Fruit fly (Drosophila melanogaster) whole organism, embryonic: ENCODE data around the gene CG34244.

Experiments used
- ATbp ChIP-seq: fragments of 200-800 bp; sonication (Bioruptor generic); optimal IDR thresholded peaks from 2 replicates; lab custom pipeline; 2017; ENCODE audit warnings: missing biosample characterization, mild to moderate bottlenecking, missing genetic modification characterization, missing genetic modification reagents
- Bgb ChIP-seq: fragments of 200-800 bp; sonication (Bioruptor generic); IDR thresholded peaks from 2 replicates; pipeline ENCODE4 v1.3.6; 2022; ENCODE audit warnings: missing biosample characterization, missing genetic modification characterization; ENCODE audit not compliant: partially characterized antibody
- BtbVII ChIP-seq: fragments of 200-800 bp; sonication (Bioruptor generic); optimal IDR thresholded peaks from 3 replicates; lab custom pipeline; 2017; ENCODE audit warnings: missing biosample characterization, mild to moderate bottlenecking, missing genetic modification characterization
- CG10147 ChIP-seq: fragments of 200-800 bp; sonication (Bioruptor generic); optimal IDR thresholded peaks from 2 replicates; lab custom pipeline; 2019; ENCODE audit warnings: missing biosample characterization, mild to moderate bottlenecking, missing genetic modification characterization, moderate library complexity
- CG1024 ChIP-seq: fragments of 200-800 bp; sonication (Bioruptor generic); IDR thresholded peaks from 2 replicates; pipeline ENCODE4 v1.3.6; 2022; ENCODE audit warnings: missing biosample characterization, missing genetic modification characterization
- CG10431 ChIP-seq: fragments of 200-800 bp; sonication (Bioruptor generic); optimal IDR thresholded peaks from 3 replicates; lab custom pipeline; 2018; ENCODE audit warnings: missing biosample characterization, mild to moderate bottlenecking, missing genetic modification characterization
- CG10959 ChIP-seq: fragments of 200-800 bp; sonication (Bioruptor generic); IDR thresholded peaks from 2 replicates; pipeline ENCODE4 v1.3.6; 2022; ENCODE audit warnings: missing biosample characterization, missing genetic modification characterization
- CG12391 ChIP-seq: fragments of 200-800 bp; sonication (Bioruptor generic); optimal IDR thresholded peaks from 3 replicates; lab custom pipeline; 2018; ENCODE audit warnings: missing biosample characterization, mild to moderate bottlenecking, missing genetic modification characterization, moderate library complexity
- CG14667 ChIP-seq: fragments of 200-800 bp; sonication (Bioruptor generic); IDR thresholded peaks from 2 replicates; pipeline ENCODE4 v1.3.6; 2022; ENCODE audit warnings: missing biosample characterization, missing genetic modification characterization
- CG15269 ChIP-seq: fragments of 200-800 bp; sonication (Bioruptor generic); optimal IDR thresholded peaks from 2 replicates; lab custom pipeline; 2018; ENCODE audit warnings: missing biosample characterization, mild to moderate bottlenecking, missing genetic modification characterization, moderate library complexity
- CG1602 ChIP-seq: fragments of 200-800 bp; sonication (Bioruptor generic); optimal IDR thresholded peaks from 3 replicates; lab custom pipeline; 2016; ENCODE audit warnings: missing biosample characterization, missing genetic modification characterization
- CG17912 ChIP-seq: fragments of 200-800 bp; sonication (Bioruptor generic); optimal IDR thresholded peaks from 2 replicates; lab custom pipeline; 2018; ENCODE audit warnings: missing biosample characterization, mild to moderate bottlenecking, missing genetic modification characterization
- CG2202 ChIP-seq: fragments of 200-800 bp; sonication (Bioruptor generic); optimal IDR thresholded peaks from 2 replicates; lab custom pipeline; 2018; ENCODE audit warnings: missing biosample characterization, mild to moderate bottlenecking, missing genetic modification characterization
- CG2875 ChIP-seq: fragments of 200-800 bp; sonication (Bioruptor generic); optimal IDR thresholded peaks from 2 replicates; lab custom pipeline; 2017; ENCODE audit warnings: missing biosample characterization, mild to moderate bottlenecking, missing genetic modification characterization, missing genetic modification reagents
- CG4328 ChIP-seq: fragments of 200-800 bp; sonication (Bioruptor generic); optimal IDR thresholded peaks from 3 replicates; lab custom pipeline; 2017; ENCODE audit warnings: missing biosample characterization, missing genetic modification reagents, missing genetic modification characterization
- CG5245 ChIP-seq: fragments of 200-800 bp; sonication (Bioruptor generic); optimal IDR thresholded peaks from 3 replicates; lab custom pipeline; 2016; ENCODE audit warnings: missing biosample characterization, missing genetic modification characterization
- CG7987 ChIP-seq: fragments of 200-800 bp; sonication (Bioruptor generic); optimal IDR thresholded peaks from 2 replicates; lab custom pipeline; 2018; ENCODE audit warnings: missing biosample characterization, mild to moderate bottlenecking, missing genetic modification characterization, moderate library complexity
- Fer2 ChIP-seq: fragments of 200-800 bp; sonication (Bioruptor generic); optimal IDR thresholded peaks from 2 replicates; lab custom pipeline; 2018; ENCODE audit warnings: missing biosample characterization, mild to moderate bottlenecking, missing genetic modification characterization, moderate library complexity
- HmgZ ChIP-seq: fragments of 200-800 bp; sonication (Bioruptor generic); optimal IDR thresholded peaks from 2 replicates; lab custom pipeline; 2018; ENCODE audit warnings: missing biosample characterization, mild to moderate bottlenecking, missing genetic modification characterization
- Kr ChIP-seq: fragments of 200-800 bp; sonication (Bioruptor generic); optimal IDR thresholded peaks from 2 replicates; lab custom pipeline; 2017; ENCODE audit warnings: missing biosample characterization, mild to moderate bottlenecking, missing genetic modification characterization
- Med ChIP-seq: fragments of 200-800 bp; sonication (Bioruptor generic); peaks from one replicate; lab custom pipeline; 2016; ENCODE audit warnings: missing biosample characterization, missing genetic modification characterization, mild to moderate bottlenecking, inconsistent platforms, moderate library complexity
- Side ChIP-seq: fragments of 200-800 bp; sonication (Bioruptor generic); optimal IDR thresholded peaks from 2 replicates; lab custom pipeline; 2016; ENCODE audit warnings: missing biosample characterization, missing genetic modification characterization
- ac ChIP-seq: fragments of 200-800 bp; sonication (Bioruptor generic); optimal IDR thresholded peaks from 3 replicates; lab custom pipeline; 2017; ENCODE audit warnings: missing biosample characterization, mild to moderate bottlenecking, missing genetic modification characterization
- ash1 ChIP-seq: fragments of 200-800 bp; sonication (Bioruptor generic); optimal IDR thresholded peaks from 2 replicates; lab custom pipeline; 2018; ENCODE audit warnings: missing biosample characterization, mild to moderate bottlenecking, missing genetic modification characterization
- bsh ChIP-seq, 2 experiments: fragments of 200-800 bp; sonication (Bioruptor generic); optimal IDR thresholded peaks; 2 replicates each; lab custom pipeline; 2017 to 2018; ENCODE audit warnings: mild to moderate bottlenecking in 2 of 2, missing biosample characterization in 2 of 2, missing genetic modification characterization in 2 of 2, moderate library complexity in 1 of 2
- chinmo ChIP-seq: fragments of 200-800 bp; sonication (Bioruptor generic); IDR thresholded peaks from 4 replicates; pipeline ENCODE4 v1.3.6; 2022; ENCODE audit warnings: missing biosample characterization, missing genetic modification characterization; ENCODE audit not compliant: partially characterized antibody
- chn ChIP-seq: fragments of 200-800 bp; sonication (Bioruptor generic); optimal IDR thresholded peaks from 2 replicates; lab custom pipeline; 2016; ENCODE audit warnings: missing biosample characterization, missing genetic modification characterization
- cwo ChIP-seq: fragments of 200-800 bp; sonication (Bioruptor generic); optimal IDR thresholded peaks from 3 replicates; lab custom pipeline; 2017; ENCODE audit warnings: missing biosample characterization, missing genetic modification characterization, mild to moderate bottlenecking, moderate library complexity, missing genetic modification reagents
- esg ChIP-seq: fragments of 200-800 bp; sonication (Bioruptor generic); conservative IDR thresholded peaks from 2 replicates; pipeline ENCODE4 v1.3.6; 2022; ENCODE audit warnings: missing biosample characterization, missing genetic modification characterization
- gro ChIP-seq: fragments of 200-800 bp; sonication (Bioruptor generic); optimal IDR thresholded peaks from 2 replicates; lab custom pipeline; 2016; ENCODE audit warnings: missing biosample characterization, missing genetic modification characterization
- gt ChIP-seq: fragments of 200-800 bp; sonication (Bioruptor generic); IDR thresholded peaks from 2 replicates; pipeline ENCODE4 v1.3.6; 2022; ENCODE audit warnings: missing biosample characterization, missing genetic modification characterization
- lab ChIP-seq: fragments of 200-800 bp; sonication (Bioruptor generic); optimal IDR thresholded peaks from 3 replicates; lab custom pipeline; 2017; ENCODE audit warnings: missing biosample characterization, missing genetic modification characterization, mild to moderate bottlenecking, moderate library complexity, missing genetic modification reagents
- nom ChIP-seq: fragments of 200-800 bp; sonication (Bioruptor generic); optimal IDR thresholded peaks from 2 replicates; lab custom pipeline; 2017; ENCODE audit warnings: missing biosample characterization, missing genetic modification characterization, mild to moderate bottlenecking, moderate library complexity, missing genetic modification reagents
- pb ChIP-seq: fragments of 200-800 bp; sonication (Bioruptor generic); optimal IDR thresholded peaks from 3 replicates; lab custom pipeline; 2016; ENCODE audit warnings: missing biosample characterization, missing genetic modification characterization
- scrt ChIP-seq: fragments of 200-800 bp; sonication (Bioruptor generic); optimal IDR thresholded peaks from 2 replicates; lab custom pipeline; 2018; ENCODE audit warnings: missing biosample characterization, mild to moderate bottlenecking, missing genetic modification characterization, moderate library complexity
- slp2 ChIP-seq: fragments of 200-800 bp; sonication (Bioruptor generic); optimal IDR thresholded peaks from 2 replicates; lab custom pipeline; 2016; ENCODE audit warnings: missing biosample characterization, missing genetic modification characterization
- vfl ChIP-seq: fragments of 200-800 bp; sonication (Bioruptor generic); optimal IDR thresholded peaks from 2 replicates; lab custom pipeline; 2016; ENCODE audit warnings: missing biosample characterization, missing genetic modification characterization
- vvl ChIP-seq: fragments of 200-800 bp; sonication (Bioruptor generic); IDR thresholded peaks from 2 replicates; pipeline ENCODE4 v1.3.6; 2022; ENCODE audit warnings: missing biosample characterization, missing genetic modification characterization

The CG34244 gene

dm6 chr3L:14190625-14191475 is 44.9 kb downstream of the CG34244 start, which contains the start of gene nuf (continued):
- TF ChIP-seq CG5245: no peak
- peak; percentile 20 for TF ChIP-seq ac (GFP tag; lab: Kevin White, UChicago)
- peak in 1 of 2 experiments; percentile 24 for TF ChIP-seq bsh (GFP tag; optimal IDR thresholded peaks at IDR 0.05; lab: Kevin White, UChicago)
- TF ChIP-seq CG10959 (GFP tag; lab: Robert Waterston, UW): no peak
- peak; percentile 44 for TF ChIP-seq Side
- TF ChIP-seq Med: peak; percentile 86
- TF ChIP-seq CG12391 (tag; lab: Kevin White, UChicago): no peak
- peak; percentile 54 for TF ChIP-seq CG10147 (GFP tag; lab: Kevin White, UChicago)
- peak; percentile 31 for TF ChIP-seq CG17912 (GFP tag; lab: Kevin White, UChicago)
- TF ChIP-seq lab (GFP tag; lab: Kevin White, UChicago): peak; percentile 63
- peak; percentile 24 for TF ChIP-seq CG2875 (GFP tag; lab: Kevin White, UChicago)
- TF ChIP-seq CG14667: no peak
- peak; percentile 87 for TF ChIP-seq nom (GFP tag; lab: Kevin White, UChicago)
- TF ChIP-seq ATbp: peak; percentile 59
- TF ChIP-seq scrt (GFP tag; lab: Kevin White, UChicago): peak; percentile 84
- peak; percentile 25 for TF ChIP-seq CG2202
- no peak for TF ChIP-seq vfl (GFP tag; lab: Kevin White, UChicago)
- peak; percentile 75 for TF ChIP-seq CG4328
- peak; percentile 64 for TF ChIP-seq Bgb
- TF ChIP-seq chn (GFP tag; lab: Kevin White, UChicago): no peak
- peak; percentile 90 for TF ChIP-seq CG7987 (GFP tag; lab: Kevin White, UChicago)
- peak; percentile 19 for TF ChIP-seq pb (GFP tag; lab: Kevin White, UChicago)
- TF ChIP-seq BtbVII (GFP tag; lab: Kevin White, UChicago): peak; percentile 82
- peak; percentile 34 for TF ChIP-seq slp2 (GFP tag; lab: Kevin White, UChicago)
- no peak for TF ChIP-seq esg (GFP tag; lab: Robert Waterston, UW)
- peak; percentile 77 for TF ChIP-seq vvl (GFP tag; lab: Robert Waterston, UW)
- TF ChIP-seq CG1024 (GFP tag; lab: Robert Waterston, UW): peak; percentile 52; the same call in 1 of the 2 replicates
- TF ChIP-seq cwo: peak; percentile 31
- TF ChIP-seq HmgZ (tag; lab: Kevin White, UChicago): peak; percentile 46
- TF ChIP-seq CG10431 (GFP tag; lab: Kevin White, UChicago): peak; percentile 62
- TF ChIP-seq gro (GFP tag; lab: Kevin White, UChicago): peak; percentile 52
- TF ChIP-seq Kr (GFP tag; lab: Kevin White, UChicago): peak; percentile 34
- peak; percentile 86; the same call in 3 of the 4 replicates for TF ChIP-seq chinmo
- peak; percentile 15 for TF ChIP-seq Fer2 (tag; lab: Kevin White, UChicago)
- peak; percentile 72 for TF ChIP-seq ash1
- TF ChIP-seq CG15269 (tag; lab: Kevin White, UChicago): peak; percentile 43
- no peak for TF ChIP-seq CG1602
- TF ChIP-seq gt (GFP tag; lab: Robert Waterston, UW): no peak
